Worm (Caenorhabditis elegans) whole organism, L4 larva: Measurements from ENCODE around the gene sre-37.

Experiments used
- D1046.2 ChIP-seq: fragments of 200-800 bp; sonication (Bioruptor generic); IDR thresholded peaks from 2 replicates; pipeline ENCODE4 v1.3.6; 2022; ENCODE audit warnings: missing genetic modification characterization, missing compliant biosample characterization
- F26F4.8 ChIP-seq: fragments of 200-800 bp; sonication (Bioruptor generic); conservative IDR thresholded peaks from 2 replicates; pipeline ENCODE4 v1.3.6; 2022; ENCODE audit warnings: missing genetic modification characterization, missing compliant biosample characterization
- R02D3.7 ChIP-seq: fragments of 150-350 bp; sonication (generic microtip); optimal IDR thresholded peaks from 3 replicates; lab custom pipeline; 2014; ENCODE audit warnings: missing biosample characterization, missing genetic modification characterization
- Y48G9A.11 ChIP-seq: fragments of 200-800 bp; sonication (Bioruptor generic); IDR thresholded peaks from 2 replicates; pipeline ENCODE4 v1.3.6; 2022; ENCODE audit warnings: missing genetic modification reagents, missing genetic modification characterization, missing compliant biosample characterization
- Y5F2A.4 ChIP-seq: fragments of 200-800 bp; sonication (Bioruptor generic); optimal IDR thresholded peaks from 2 replicates; lab custom pipeline; 2018; ENCODE audit warnings: mild to moderate bottlenecking, missing genetic modification characterization, missing compliant biosample characterization
- Y75B8A.6 ChIP-seq: fragments of 200-800 bp; sonication (Bioruptor generic); IDR thresholded peaks from 2 replicates; pipeline ENCODE4 v1.3.6; 2022; ENCODE audit warnings: missing genetic modification reagents, missing genetic modification characterization, missing compliant biosample characterization
- ZK337.2 ChIP-seq: fragments of 200-800 bp; sonication (Bioruptor generic); IDR thresholded peaks from 2 replicates; pipeline ENCODE4 v1.3.6; 2022; ENCODE audit warnings: missing genetic modification reagents, missing genetic modification characterization, missing compliant biosample characterization
- aha-1 ChIP-seq: fragments of 150-350 bp; peaks from one replicate; lab custom pipeline; 2014; ENCODE audit warnings: missing biosample characterization, missing genetic modification characterization
- attf-4 ChIP-seq: sonication (generic microtip); optimal IDR thresholded peaks from 3 replicates; lab custom pipeline; 2017; ENCODE audit warnings: missing biosample characterization, missing genetic modification characterization
- ceh-62 ChIP-seq: sonication (generic microtip); optimal IDR thresholded peaks from 2 replicates; lab custom pipeline; 2017; ENCODE audit warnings: missing biosample characterization, missing genetic modification characterization
- ceh-82 ChIP-seq: sonication (generic microtip); optimal IDR thresholded peaks from 2 replicates; lab custom pipeline; 2017; ENCODE audit warnings: missing biosample characterization, missing genetic modification characterization
- ctbp-1 ChIP-seq: fragments of 200-800 bp; sonication (Bioruptor generic); IDR thresholded peaks from 2 replicates; pipeline ENCODE4 v1.3.6; 2022; ENCODE audit warnings: missing genetic modification reagents, missing genetic modification characterization, missing compliant biosample characterization
- daf-19 ChIP-seq: fragments of 200-800 bp; sonication (Bioruptor generic); conservative IDR thresholded peaks from 2 replicates; pipeline ENCODE4 v1.3.6; 2022; ENCODE audit warnings: missing genetic modification characterization, missing compliant biosample characterization
- dmd-8 ChIP-seq: fragments of 200-800 bp; sonication (Bioruptor generic); IDR thresholded peaks from 2 replicates; pipeline ENCODE4 v1.3.6; 2022; ENCODE audit warnings: missing genetic modification characterization, missing compliant biosample characterization
- dpl-1 ChIP-seq: fragments of 150-350 bp; optimal IDR thresholded peaks from 2 replicates; lab custom pipeline; 2014; ENCODE audit warnings: missing biosample characterization, missing genetic modification reagents, missing genetic modification characterization
- duxl-1 ChIP-seq: sonication (generic microtip); optimal IDR thresholded peaks from 2 replicates; lab custom pipeline; 2016; ENCODE audit warnings: mild to moderate bottlenecking, missing genetic modification characterization, moderate library complexity, missing compliant biosample characterization; ENCODE audit not compliant: poor library complexity
- egl-27 ChIP-seq: sonication (generic microtip); optimal IDR thresholded peaks from 3 replicates; lab custom pipeline; 2017; ENCODE audit warnings: missing biosample characterization, missing genetic modification reagents, missing genetic modification characterization
- egl-43 ChIP-seq: fragments of 200-800 bp; sonication (Bioruptor generic); IDR thresholded peaks from 2 replicates; pipeline ENCODE4 v1.3.6; 2022; ENCODE audit warnings: missing genetic modification reagents, missing genetic modification characterization, missing compliant biosample characterization
- fkh-10 ChIP-seq: fragments of 150-350 bp; optimal IDR thresholded peaks from 2 replicates; lab custom pipeline; 2014; ENCODE audit warnings: missing biosample characterization, missing genetic modification reagents, missing genetic modification characterization
- hif-1 ChIP-seq, 2 experiments: sonication (generic microtip); optimal IDR thresholded peaks; 2 replicates each; lab custom pipeline; 2016 to 2017; ENCODE audit warnings: missing compliant biosample characterization in 2 of 2, missing genetic modification characterization in 2 of 2, missing genetic modification reagents in 2 of 2, missing genotype in 2 of 2, mild to moderate bottlenecking in 1 of 2
- hmg-1.1 ChIP-seq: fragments of 200-800 bp; sonication (Bioruptor generic); IDR thresholded peaks from 2 replicates; pipeline ENCODE4 v1.3.6; 2022; ENCODE audit warnings: missing genetic modification reagents, missing genetic modification characterization, missing compliant biosample characterization
- lin-15B ChIP-seq: fragments of 150-350 bp; sonication (generic microtip); optimal IDR thresholded peaks from 3 replicates; lab custom pipeline; 2014; ENCODE audit warnings: missing biosample characterization, missing genetic modification characterization
- lsy-2 ChIP-seq, 2 experiments: fragments of 150-350 bp in 1 of 2; sonication (generic microtip) in 1 of 2; optimal IDR thresholded peaks; 2 replicates each; lab custom pipeline; 2014 to 2017; ENCODE audit warnings: missing biosample characterization in 2 of 2, missing genetic modification characterization in 2 of 2
- mdt-29 ChIP-seq: fragments of 200-800 bp; sonication (Bioruptor generic); IDR thresholded peaks from 2 replicates; pipeline ENCODE4 v1.3.6; 2022; ENCODE audit warnings: missing genetic modification reagents, missing genetic modification characterization, missing compliant biosample characterization
- mes-2 ChIP-seq: sonication (generic microtip); optimal IDR thresholded peaks from 2 replicates; lab custom pipeline; 2016; ENCODE audit warnings: missing genotype, mild to moderate bottlenecking, missing genetic modification characterization, missing compliant biosample characterization; ENCODE audit not compliant: poor library complexity, severe bottlenecking
- nhr-28 ChIP-seq: fragments of 150-350 bp; optimal IDR thresholded peaks from 2 replicates; lab custom pipeline; 2014; ENCODE audit warnings: missing biosample characterization, missing genetic modification characterization
- pha-4 ChIP-seq, 2 experiments: fragments of 150-350 bp in 1 of 2; fragments of 200-800 bp in 1 of 2; sonication (Bioruptor generic) in 1 of 2; IDR thresholded peaks in 1 of 2; optimal IDR thresholded peaks in 1 of 2; 2 replicates each; pipeline versions ENCODE4 v1.3.6 to Lab custom; 2014 to 2022; ENCODE audit warnings: missing genetic modification characterization in 2 of 2, missing genetic modification reagents in 2 of 2, missing biosample characterization in 1 of 2, missing compliant biosample characterization in 1 of 2
- rbr-2 ChIP-seq: sonication (generic microtip); optimal IDR thresholded peaks from 2 replicates; lab custom pipeline; 2016; ENCODE audit warnings: missing genotype, missing genetic modification characterization, missing compliant biosample characterization
- snpc-4 ChIP-seq: fragments of 150-350 bp; optimal IDR thresholded peaks from 2 replicates; lab custom pipeline; 2014; ENCODE audit warnings: missing biosample characterization, missing genetic modification characterization
- tra-1 ChIP-seq: fragments of 200-800 bp; sonication (Bioruptor generic); IDR thresholded peaks from 2 replicates; pipeline ENCODE4 v1.3.6; 2022; ENCODE audit warnings: missing genetic modification reagents, missing genetic modification characterization, missing compliant biosample characterization
- unc-62 ChIP-seq, 3 experiments: fragments of 150-350 bp in 1 of 3; sonication (generic microtip); optimal IDR thresholded peaks in 2 of 3; peaks in 1 of 3; 1 replicate in 1 of 3; 2 replicates in 2 of 3; lab custom pipeline; 2014 to 2017; ENCODE audit warnings: missing biosample characterization in 3 of 3, missing genetic modification characterization in 3 of 3, missing genetic modification reagents in 3 of 3, missing genotype in 1 of 3
- zag-1 ChIP-seq: fragments of 150-350 bp; optimal IDR thresholded peaks from 2 replicates; lab custom pipeline; 2014; ENCODE audit warnings: missing biosample characterization, missing genetic modification characterization
- zip-2 ChIP-seq: fragments of 150-350 bp; optimal IDR thresholded peaks from 2 replicates; lab custom pipeline; 2014; ENCODE audit warnings: missing biosample characterization, missing genetic modification characterization
- ztf-7 ChIP-seq: fragments of 150-350 bp; optimal IDR thresholded peaks from 2 replicates; lab custom pipeline; 2014; ENCODE audit warnings: missing biosample characterization, missing genetic modification characterization

sre-37 gene

DNA sequence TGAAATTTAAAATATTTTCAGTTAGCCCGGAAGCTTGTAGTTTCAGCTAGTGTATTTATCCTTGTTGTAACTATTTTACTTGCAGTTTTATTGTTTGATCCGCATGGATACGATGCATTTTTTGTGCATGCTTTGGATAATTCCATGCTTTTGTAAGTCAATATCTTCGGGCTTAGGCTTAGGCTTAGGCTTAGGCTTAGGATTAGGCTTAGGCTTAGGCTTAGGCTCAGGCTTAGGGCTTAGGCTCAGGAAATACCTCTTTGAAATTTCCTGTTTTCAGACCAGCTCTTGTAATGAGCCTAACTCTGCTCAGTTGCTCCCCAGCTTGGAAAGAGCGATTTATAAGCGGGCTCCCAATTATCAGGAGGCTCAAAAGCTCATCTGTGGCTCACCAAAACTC, 1.4 kb downstream of the sre-37 start, which contains the start of gene srg-16:
Gene srg-16, plus strand, starts transcription at position 87 of the 400 bp plus-strand sequence.
- TF ChIP-seq lsy-2 (tag; optimal IDR thresholded peaks at IDR 0.05; lab: Kevin White, UChicago) (no peak), F26F4.8 (0 out of 2 replicates have a peak, but pooled peaks have one; percentile 7), hmg-1.1 (GFP tag; lab: Robert Waterston, UW) (no peak), daf-19 (GFP tag; lab: Robert Waterston, UW) (no peak), mdt-29 (GFP tag; lab: Robert Waterston, UW) (no peak)

DNA sequence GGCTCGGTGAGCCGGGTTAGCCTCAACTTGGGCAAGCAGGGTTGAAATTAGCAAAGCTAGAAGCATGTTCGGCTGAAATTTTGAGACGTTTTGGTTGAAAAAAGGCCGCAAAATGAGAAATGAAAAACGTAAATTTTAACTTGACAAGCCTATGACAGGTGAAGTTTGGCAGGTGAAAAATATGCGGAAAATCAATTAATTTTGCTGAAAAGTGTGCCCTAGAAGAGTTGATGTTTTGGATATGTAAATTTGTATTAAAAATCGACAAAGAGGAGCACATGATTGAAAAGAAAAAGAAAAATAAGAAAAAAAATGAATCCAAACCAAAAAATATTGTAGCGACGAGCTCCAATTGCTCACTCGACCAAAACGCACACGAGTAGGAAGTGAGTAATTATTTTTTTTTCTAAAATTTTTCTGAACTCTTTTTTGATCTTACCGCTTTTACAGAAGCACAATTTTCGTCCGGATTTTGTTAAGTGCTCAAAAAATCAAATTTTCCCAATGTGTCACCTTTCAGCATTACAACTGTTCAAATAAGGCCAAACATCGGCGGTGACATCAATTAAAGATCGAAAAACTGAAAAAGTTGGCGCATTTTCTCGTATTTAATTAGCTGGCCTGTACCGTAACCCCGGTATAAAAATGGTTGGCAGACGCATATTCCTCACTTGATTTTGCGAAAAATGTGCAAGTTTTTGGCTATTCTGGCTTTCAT, 5.6 kb downstream of the sre-37 start, which contains the start of the genes F15A4.5 and phat-8:
Gene F15A4.5, minus strand, starts transcription at position 101 of the 718 bp plus-strand sequence.
Gene phat-8, plus strand, starts transcription at position 668 of the 718 bp plus-strand sequence.
- TF ChIP-seq hif-1 (tag; optimal IDR thresholded peaks at IDR 0.05; lab: Kevin White, UChicago) (no peak), unc-62 (GFP tag; optimal IDR thresholded peaks at IDR 0.05 in 1 of 2; lab: Kevin White, UChicago) (peak in 1 of 2 experiments; percentile 21), unc-62 (tag; optimal IDR thresholded peaks at IDR 0.05; lab: Kevin White, UChicago) (no peak)

DNA sequence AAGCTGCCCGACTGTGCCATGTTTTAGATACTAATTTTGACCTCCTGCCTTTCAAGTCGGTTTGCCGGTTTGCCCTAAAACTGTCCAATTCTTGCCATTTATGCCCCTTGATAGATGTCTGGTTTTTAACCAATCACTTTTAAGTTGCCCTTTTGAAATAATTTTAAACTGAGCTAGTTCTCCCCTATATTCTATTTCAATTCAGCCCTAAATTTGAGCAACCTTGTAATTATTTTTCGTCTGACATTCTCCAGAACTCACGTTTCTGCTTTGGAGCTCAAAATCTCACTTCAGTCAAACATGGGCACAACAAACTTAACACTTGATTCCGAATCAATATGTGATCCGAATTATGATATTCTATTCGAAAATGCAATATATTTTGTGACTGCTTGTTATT, 7.7 kb downstream of the sre-37 start, which contains the start of gene srg-17:
Gene srg-17, plus strand, starts transcription at position 301 of the 400 bp plus-strand sequence.
- TF ChIP-seq Y48G9A.11 (GFP tag; lab: Robert Waterston, UW) = no peak
- peak; percentile 72 for TF ChIP-seq aha-1

DNA sequence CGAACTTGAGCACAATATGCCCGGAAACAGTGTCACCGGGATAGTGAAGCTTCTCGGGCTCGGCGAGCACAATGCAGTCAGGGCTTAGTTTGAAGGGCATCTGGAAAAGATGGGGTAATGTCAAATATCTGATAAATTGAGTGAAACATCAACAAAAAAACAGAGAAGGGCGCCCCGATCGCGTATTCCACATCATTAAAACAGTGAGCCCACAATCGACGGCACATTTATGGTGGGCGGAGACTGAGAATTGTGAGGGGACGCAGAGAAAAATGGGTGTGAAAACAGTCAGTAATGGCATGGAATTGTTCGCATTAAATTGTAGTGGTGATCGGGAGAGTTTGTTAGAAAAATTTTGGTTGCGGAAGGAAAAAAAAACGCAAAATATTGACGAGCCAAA, 15.2 kb downstream of the sre-37 start, which contains the start of gene arrd-9:
Gene arrd-9, minus strand, starts transcription at position 101 of the 400 bp plus-strand sequence.
- TF ChIP-seq snpc-4 (tag; lab: Kevin White, UChicago) (no peak), R02D3.7 (tag; lab: Kevin White, UChicago) (no peak), zag-1 (no peak), ceh-62 (tag; lab: Kevin White, UChicago) (no peak), ZK337.2 (GFP tag; lab: Robert Waterston, UW) (no peak), ztf-7 (tag; lab: Kevin White, UChicago) (no peak), ceh-82 (tag; lab: Kevin White, UChicago) (no peak), mes-2 (no peak), tra-1 (GFP tag; lab: Robert Waterston, UW) (no peak), pha-4 (GFP tag; IDR thresholded peaks at IDR 0.05; lab: Robert Waterston, UW) (no peak), pha-4 (tag; optimal IDR thresholded peaks at IDR 0.05; lab: Kevin White, UChicago) (no peak), egl-43 (GFP tag; lab: Robert Waterston, UW) (no peak), duxl-1 (no peak), nhr-28 (tag; lab: Kevin White, UChicago) (no peak), zip-2 (tag; lab: Kevin White, UChicago) (no peak), ctbp-1 (no peak), Y5F2A.4 (GFP tag; lab: Kevin White, UChicago) (no peak), D1046.2 (GFP tag; lab: Robert Waterston, UW) (no peak), dmd-8 (no peak), Y75B8A.6 (GFP tag; lab: Robert Waterston, UW) (no peak), lin-15B (tag; lab: Kevin White, UChicago) (no peak)

DNA sequence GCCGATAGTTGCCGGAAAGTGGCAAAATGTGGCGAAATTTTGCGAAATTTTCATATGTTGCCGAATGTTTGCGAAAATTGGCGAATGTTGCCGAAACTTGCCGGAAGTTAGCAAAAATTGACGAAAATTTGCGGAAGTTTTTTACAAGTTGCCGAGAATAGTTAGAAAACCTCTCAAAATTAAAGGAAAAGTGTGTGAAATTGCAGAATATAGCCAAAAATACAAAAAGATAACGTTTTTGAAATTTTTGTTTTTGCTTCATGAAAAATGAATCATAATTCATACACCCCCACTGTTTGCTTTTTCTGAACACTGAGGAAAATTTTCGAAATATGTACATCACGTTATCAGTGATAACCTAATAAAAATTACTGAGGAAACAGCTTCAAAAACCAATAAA, 16.0 kb downstream of the sre-37 start:
- TF ChIP-seq rbr-2 (tag; lab: Kevin White, UChicago) (no peak), egl-27 (no peak), mdt-29 (GFP tag; lab: Robert Waterston, UW) (no peak), dpl-1 (no peak), Y5F2A.4 (GFP tag; lab: Kevin White, UChicago) (no peak), zip-2 (tag; lab: Kevin White, UChicago) (no peak), snpc-4 (tag; lab: Kevin White, UChicago) (no peak), attf-4 (no peak), fkh-10 (GFP tag; lab: Kevin White, UChicago) (no peak), ceh-62 (tag; lab: Kevin White, UChicago) (no peak)
